Fruit fly (Drosophila melanogaster) whole organism, wandering third instar larva: ENCODE results near the gene CG8289.
A peak's percentile ranks its signal among the peaks of the same experiment; 100 is the strongest.

Experiments
- Abd-B ChIP-seq: fragments of >200 bp; optimal IDR thresholded peaks from 2 replicates; lab custom pipeline; 2017; ENCODE audit warnings: missing biosample characterization, missing genetic modification characterization
- CG32264 ChIP-seq: fragments of 200-800 bp; sonication (Bioruptor generic); optimal IDR thresholded peaks from 2 replicates; lab custom pipeline; 2016; ENCODE audit warnings: missing biosample characterization, missing genetic modification characterization
- CG9705 ChIP-seq: fragments of 200-800 bp; sonication (Bioruptor generic); optimal IDR thresholded peaks from 2 replicates; lab custom pipeline; 2018; ENCODE audit warnings: missing biosample characterization, mild to moderate bottlenecking, missing genetic modification characterization
- CrebA ChIP-seq: fragments of 200-800 bp; sonication (Bioruptor generic); optimal IDR thresholded peaks from 2 replicates; lab custom pipeline; 2016; ENCODE audit warnings: missing biosample characterization, mild to moderate bottlenecking, missing genetic modification characterization, borderline replicate concordance
- Dfd ChIP-seq: fragments of >200 bp; optimal IDR thresholded peaks from 2 replicates; lab custom pipeline; 2017; ENCODE audit warnings: missing biosample characterization, missing genetic modification characterization
- Dif ChIP-seq: fragments of 200-275, 200-300 bp; sonication (Bioruptor generic); optimal IDR thresholded peaks from 2 replicates; lab custom pipeline; 2018; ENCODE audit warnings: missing biosample characterization, missing genetic modification characterization; ENCODE audit not compliant: partially characterized antibody
- GATAd ChIP-seq: sonication (Bioruptor generic); optimal IDR thresholded peaks from 2 replicates; lab custom pipeline; 2016; ENCODE audit warnings: missing biosample characterization, missing genetic modification characterization
- HLH106 ChIP-seq: fragments of 200-800 bp; optimal IDR thresholded peaks from 3 replicates; lab custom pipeline; 2019; ENCODE audit warnings: missing biosample characterization, mild to moderate bottlenecking, missing genetic modification characterization, moderate library complexity
- Hnf4 ChIP-seq: fragments of 200-800 bp; sonication (Bioruptor generic); optimal IDR thresholded peaks from 2 replicates; lab custom pipeline; 2016; ENCODE audit warnings: missing biosample characterization, mild to moderate bottlenecking, missing genetic modification characterization
- Hr78 ChIP-seq: fragments of >200 bp; optimal IDR thresholded peaks from 2 replicates; lab custom pipeline; 2017; ENCODE audit warnings: missing biosample characterization, missing genetic modification characterization
- Hr83 ChIP-seq: fragments of 200-300 bp; sonication (Bioruptor generic); optimal IDR thresholded peaks from 2 replicates; lab custom pipeline; 2016; ENCODE audit warnings: missing biosample characterization, mild to moderate bottlenecking, missing genetic modification characterization, moderate library complexity; ENCODE audit not compliant: poor library complexity, severe bottlenecking
- Jra ChIP-seq: sonication (Bioruptor generic); optimal IDR thresholded peaks from 2 replicates; lab custom pipeline; 2016; ENCODE audit warnings: missing biosample characterization, missing genetic modification characterization
- Mio ChIP-seq: sonication (Bioruptor generic); optimal IDR thresholded peaks from 2 replicates; lab custom pipeline; 2016; ENCODE audit warnings: missing biosample characterization, missing genetic modification characterization
- Myc ChIP-seq: fragments of >200 bp; optimal IDR thresholded peaks from 2 replicates; lab custom pipeline; 2017
- N ChIP-seq: fragments of >200 bp; optimal IDR thresholded peaks from 2 replicates; lab custom pipeline; 2018; ENCODE audit warnings: missing biosample characterization, missing external identifiers, missing genetic modification characterization
- OdsH ChIP-seq: fragments of 200-800 bp; sonication (Bioruptor generic); optimal IDR thresholded peaks from 2 replicates; lab custom pipeline; 2016; ENCODE audit warnings: missing biosample characterization, mild to moderate bottlenecking, missing genetic modification characterization
- Rel ChIP-seq, 2 experiments: fragments of 200-800 bp; sonication (Bioruptor generic) in 1 of 2; optimal IDR thresholded peaks; 2 replicates in 1 of 2; 3 replicates in 1 of 2; lab custom pipeline; 2016 to 2019; ENCODE audit warnings: mild to moderate bottlenecking in 2 of 2, missing biosample characterization in 2 of 2, missing genetic modification characterization in 2 of 2, moderate library complexity in 1 of 2
- Sp1 ChIP-seq: fragments of 200-800 bp; sonication (Bioruptor generic); optimal IDR thresholded peaks from 3 replicates; lab custom pipeline; 2019; ENCODE audit warnings: missing biosample characterization, mild to moderate bottlenecking, missing genetic modification characterization, moderate library complexity
- Vsx2 ChIP-seq: fragments of 200-300, 225-300 bp; sonication (Bioruptor generic); optimal IDR thresholded peaks from 2 replicates; lab custom pipeline; 2018; ENCODE audit warnings: missing biosample characterization, missing genetic modification characterization; ENCODE audit not compliant: partially characterized antibody
- br ChIP-seq: fragments of 200-800 bp; sonication (Bioruptor generic); optimal IDR thresholded peaks from 2 replicates; lab custom pipeline; 2016; ENCODE audit warnings: missing biosample characterization, missing genetic modification characterization
- brk ChIP-seq: fragments of 200-800 bp; sonication (Bioruptor generic); optimal IDR thresholded peaks from 2 replicates; lab custom pipeline; 2016; ENCODE audit warnings: missing biosample characterization, mild to moderate bottlenecking, missing genetic modification characterization
- dl ChIP-seq, 2 experiments: fragments of 175-275, 200-275 bp in 1 of 2; fragments of 200-275 bp in 1 of 2; sonication (Bioruptor generic); optimal IDR thresholded peaks; lab custom pipeline; 2018; ENCODE audit warnings: mild to moderate bottlenecking in 2 of 2, missing biosample characterization in 2 of 2, missing genetic modification characterization in 2 of 2, moderate library complexity in 2 of 2; ENCODE audit not compliant: partially characterized antibody in 2 of 2, insufficient read depth in 1 of 2
- dmrt93B ChIP-seq: fragments of 200-800 bp; sonication (Bioruptor generic); optimal IDR thresholded peaks from 2 replicates; lab custom pipeline; 2018; ENCODE audit warnings: missing biosample characterization, mild to moderate bottlenecking, missing genetic modification characterization
- dsf ChIP-seq: sonication (Bioruptor generic); optimal IDR thresholded peaks from 2 replicates; lab custom pipeline; 2016; ENCODE audit warnings: missing biosample characterization, missing genetic modification characterization, borderline replicate concordance
- ey ChIP-seq: fragments of 200-800 bp; sonication (Bioruptor generic); optimal IDR thresholded peaks from 2 replicates; lab custom pipeline; 2016; ENCODE audit warnings: missing biosample characterization, missing genetic modification characterization
- foxo ChIP-seq, 2 experiments: fragments of 200-800 bp; sonication (Bioruptor generic); optimal IDR thresholded peaks; 2 replicates in 1 of 2; 3 replicates in 1 of 2; lab custom pipeline; 2016 to 2017; ENCODE audit warnings: missing biosample characterization in 2 of 2, missing genetic modification characterization in 2 of 2
- fru ChIP-seq: fragments of 200-800 bp; sonication (Bioruptor generic); optimal IDR thresholded peaks from 3 replicates; lab custom pipeline; 2016; ENCODE audit warnings: missing biosample characterization, mild to moderate bottlenecking, missing genetic modification characterization
- h ChIP-seq: fragments of 200-800 bp; sonication (Bioruptor generic); optimal IDR thresholded peaks from 3 replicates; lab custom pipeline; 2016; ENCODE audit warnings: missing biosample characterization, mild to moderate bottlenecking, missing genetic modification characterization
- jim ChIP-seq: fragments of 175-275, 200-325 bp; sonication (Bioruptor generic); optimal IDR thresholded peaks from 2 replicates; lab custom pipeline; 2016; ENCODE audit warnings: missing biosample characterization, mild to moderate bottlenecking, missing genetic modification characterization
- lola ChIP-seq: fragments of >200 bp; optimal IDR thresholded peaks from 2 replicates; lab custom pipeline; 2017; ENCODE audit warnings: missing biosample characterization, missing genetic modification characterization
- pan ChIP-seq: fragments of >200 bp; optimal IDR thresholded peaks from 2 replicates; lab custom pipeline; 2017
- psq ChIP-seq: fragments of 200-800 bp; sonication (Bioruptor generic); optimal IDR thresholded peaks from 3 replicates; lab custom pipeline; 2017; ENCODE audit warnings: missing biosample characterization, mild to moderate bottlenecking, missing genetic modification characterization, moderate library complexity
- rgr ChIP-seq: fragments of 200-800 bp; sonication (Bioruptor generic); optimal IDR thresholded peaks from 3 replicates; lab custom pipeline; 2016; ENCODE audit warnings: missing biosample characterization, mild to moderate bottlenecking, missing genetic modification characterization
- sage ChIP-seq: fragments of 200-800 bp; sonication (Bioruptor generic); optimal IDR thresholded peaks from 2 replicates; lab custom pipeline; 2016; ENCODE audit warnings: missing biosample characterization, mild to moderate bottlenecking, missing genetic modification characterization
- sv ChIP-seq: fragments of 200-800 bp; sonication (Bioruptor generic); optimal IDR thresholded peaks from 3 replicates; lab custom pipeline; 2016; ENCODE audit warnings: missing biosample characterization, missing genetic modification characterization
- tai ChIP-seq: sonication (Bioruptor generic); optimal IDR thresholded peaks from 2 replicates; lab custom pipeline; 2016; ENCODE audit warnings: missing biosample characterization, missing genetic modification characterization
- usp ChIP-seq: fragments of >200 bp; optimal IDR thresholded peaks from 2 replicates; lab custom pipeline; 2017; ENCODE audit warnings: missing biosample characterization, missing genetic modification characterization
- woc ChIP-seq: sonication (Bioruptor generic); optimal IDR thresholded peaks from 2 replicates; lab custom pipeline; 2016; ENCODE audit warnings: missing biosample characterization, mild to moderate bottlenecking, missing genetic modification characterization

The CG8289 gene

DNA sequence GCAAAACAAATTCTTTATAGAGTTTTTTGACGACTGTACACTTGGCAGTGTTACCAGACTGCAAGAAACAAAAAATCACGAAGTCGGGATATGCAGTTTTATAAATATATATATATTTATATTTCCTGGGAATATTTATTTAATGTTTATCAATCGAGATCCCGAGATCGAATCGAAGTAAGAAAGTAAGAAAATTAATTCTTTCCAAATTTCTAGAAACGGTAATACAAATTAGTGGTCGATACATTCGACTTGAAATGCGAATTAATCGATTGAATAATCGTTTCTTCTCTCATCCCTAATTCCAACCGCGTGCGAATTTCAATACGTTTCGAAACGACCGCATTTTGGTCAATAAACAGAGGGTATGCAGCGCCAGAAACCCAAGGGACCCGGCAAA lies at the start of gene CG8289, which contains the start of gene CG5800:
Gene CG8289 (minus strand): TSS at position 44 of the 400 bp plus-strand sequence.
Gene CG5800 (plus strand): TSS at position 281 of the 400 bp plus-strand sequence.
- TF ChIP-seq HLH106 (peak; percentile 43), Rel (GFP tag; optimal IDR thresholded peaks at IDR 0.05; lab: Kevin White, UChicago) (no peak), Rel (tag; optimal IDR thresholded peaks at IDR 0.05; lab: Kevin White, UChicago) (peak; percentile 69), Hr78 (no peak)

DNA sequence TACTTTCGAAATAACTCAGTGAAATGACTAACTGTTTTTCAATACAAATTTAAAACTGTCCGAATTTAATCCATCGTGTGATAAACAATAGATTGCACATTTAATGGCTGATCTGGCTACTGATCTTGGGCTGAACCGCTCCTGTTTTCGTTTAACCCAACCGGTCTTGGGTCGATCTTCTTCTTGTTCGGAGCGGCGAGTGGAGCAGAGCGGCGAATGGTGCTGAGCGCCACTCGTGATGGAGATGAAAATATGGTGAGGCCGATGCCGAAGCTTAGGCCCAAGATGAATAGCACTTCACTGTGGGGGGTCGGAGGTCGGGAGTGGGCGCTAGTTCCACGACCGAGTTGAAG lies 47.6 kb upstream of the CG8289 start:
- peak; percentile 46 for TF ChIP-seq Myc
- TF ChIP-seq psq (GFP tag; lab: Kevin White, UChicago): peak; percentile 36
- peak; percentile 58 for TF ChIP-seq woc (GFP tag; lab: Kevin White, UChicago)
- no peak for TF ChIP-seq rgr (GFP tag; lab: Kevin White, UChicago)

DNA sequence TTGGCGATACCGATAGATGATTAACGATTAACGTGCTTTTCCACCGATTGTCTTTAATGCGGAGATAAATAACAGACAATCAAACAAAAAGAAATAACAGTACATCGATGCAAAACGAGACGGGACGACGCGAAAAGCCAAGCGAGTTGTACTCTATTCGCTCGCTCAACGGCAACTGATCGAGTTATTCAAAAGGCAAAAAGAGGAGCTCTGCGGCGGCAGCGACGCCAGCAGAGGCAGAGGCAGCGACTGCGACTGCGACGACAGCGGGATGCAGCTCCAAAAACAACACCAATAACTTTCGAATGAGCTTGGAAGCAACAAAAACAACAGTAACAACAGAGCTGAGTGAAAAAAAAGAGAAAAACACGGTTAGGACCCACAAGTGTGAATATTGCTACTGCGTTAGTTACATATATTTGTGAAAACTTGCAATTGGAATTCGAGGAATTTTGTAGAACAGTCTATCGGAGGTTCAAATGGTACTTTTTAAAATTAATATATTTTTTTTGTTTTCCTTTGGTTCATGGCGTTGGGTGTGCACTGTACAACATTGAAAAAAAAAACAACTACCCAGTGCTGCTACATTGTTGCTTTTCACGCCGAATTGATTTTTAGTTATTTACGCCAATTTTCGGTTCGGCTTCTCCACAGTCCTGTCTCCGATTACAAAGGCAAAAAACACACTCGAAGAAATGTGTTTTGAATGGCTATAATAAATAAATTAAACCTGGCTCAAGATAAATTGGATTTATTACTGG lies 47.1 kb upstream of the CG8289 start:
- TF ChIP-seq Dif (GFP tag; lab: Kevin White, UChicago) (no peak), psq (GFP tag; lab: Kevin White, UChicago) (peak; percentile 78), N (GFP tag; lab: Kevin White, UChicago) (no peak), CG32264 (GFP tag; lab: Kevin White, UChicago) (peak; percentile 32), dmrt93B (GFP tag; lab: Kevin White, UChicago) (peak; percentile 81), CG9705 (GFP tag; lab: Kevin White, UChicago) (peak; percentile 67), sv (GFP tag; lab: Kevin White, UChicago) (peak; percentile 67), jim (peak; percentile 46), Hnf4 (GFP tag; lab: Kevin White, UChicago) (peak; percentile 76), CrebA (GFP tag; lab: Kevin White, UChicago) (peak; percentile 86), HLH106 (peak; percentile 85), dl (GFP tag; optimal IDR thresholded peaks at IDR 0.05; lab: Kevin White, UChicago; ENCODE audit: insufficient read depth in 1 of 2, partially characterized antibody in 2 of 2) (no peak), fru (GFP tag; lab: Kevin White, UChicago) (peak; percentile 92), Myc (no peak), foxo (GFP tag; optimal IDR thresholded peaks at IDR 0.05; lab: Kevin White, UChicago) (peak in 1 of 2 experiments; percentile 93), usp (GFP tag; lab: Kevin White, UChicago) (no peak), Hr83 (GFP tag; lab: Kevin White, UChicago) (no peak), brk (peak; percentile 52), br (GFP tag; lab: Kevin White, UChicago) (peak; percentile 86), Jra (GFP tag; lab: Kevin White, UChicago) (peak; percentile 44), h (GFP tag; lab: Kevin White, UChicago) (peak; percentile 95), tai (peak; percentile 35), rgr (GFP tag; lab: Kevin White, UChicago) (peak; percentile 86), Hr78 (no peak), ey (GFP tag; lab: Kevin White, UChicago) (peak; percentile 89), woc (GFP tag; lab: Kevin White, UChicago) (peak; percentile 95), GATAd (GFP tag; lab: Kevin White, UChicago) (no peak), dsf (GFP tag; lab: Kevin White, UChicago) (no peak), pan (lab: Kevin White, UChicago) (no peak), Sp1 (GFP tag; lab: Kevin White, UChicago) (peak; percentile 84), Rel (GFP tag; optimal IDR thresholded peaks at IDR 0.05; lab: Kevin White, UChicago) (peak; percentile 63), Rel (tag; optimal IDR thresholded peaks at IDR 0.05; lab: Kevin White, UChicago) (peak; percentile 50), Dfd (GFP tag; lab: Kevin White, UChicago) (no peak), lola (GFP tag; lab: Kevin White, UChicago) (no peak), Mio (GFP tag; lab: Kevin White, UChicago) (no peak), Abd-B (no peak), sage (GFP tag; lab: Kevin White, UChicago) (peak; percentile 94), Vsx2 (GFP tag; lab: Kevin White, UChicago) (peak; percentile 12), OdsH (GFP tag; lab: Kevin White, UChicago) (peak; percentile 86)
